Worm (Caenorhabditis elegans): ENCODE results near the gene F31F4.11.

DNA sequence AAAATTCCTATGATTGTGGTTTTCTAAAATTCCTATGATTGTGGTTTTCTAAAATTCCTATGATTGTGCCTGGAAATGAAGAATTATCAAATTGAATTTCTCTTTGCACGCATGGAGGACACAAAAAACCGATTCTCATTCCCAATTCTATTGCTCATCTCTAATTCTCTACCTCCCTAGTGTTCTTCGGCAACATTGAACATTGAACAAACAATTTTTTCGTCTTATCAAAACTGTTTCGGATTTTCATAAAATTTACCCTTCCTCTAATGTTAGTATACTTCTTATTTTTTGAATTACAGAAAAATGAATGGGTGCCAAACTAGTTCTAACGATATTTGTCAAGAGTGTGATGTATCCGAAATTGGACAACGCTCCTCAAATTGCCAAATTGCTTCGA, 28.0 kb downstream of the F31F4.11 start, which contains the start of gene pals-31:
- no peak for TF ChIP-seq hnd-1 (tag; optimal IDR thresholded peaks at IDR 0.05)
- no peak for TF ChIP-seq ama-1 (optimal IDR thresholded peaks at IDR 0.05)
- TF ChIP-seq pes-1 (GFP tag; IDR thresholded peaks at IDR 0.05): no peak
